Worm (Caenorhabditis elegans) whole organism, early embryonic: ENCODE results near the gene T10B10.4.

Source experiments
- aly-1 ChIP-seq: sonication (generic microtip); optimal IDR thresholded peaks from 2 replicates; lab custom pipeline; 2016; ENCODE audit warnings: missing genetic modification characterization, missing compliant biosample characterization
- ama-1 ChIP-seq: fragments of 150-350 bp; optimal IDR thresholded peaks from 2 replicates; lab custom pipeline; 2014
- hmbx-1 ChIP-seq: sonication (generic microtip); optimal IDR thresholded peaks from 2 replicates; lab custom pipeline; 2016; ENCODE audit warnings: mild to moderate bottlenecking, missing genetic modification characterization, missing compliant biosample characterization
- hmg-4 ChIP-seq: fragments of 200-800 bp; sonication (Bioruptor generic); optimal IDR thresholded peaks from 2 replicates; lab custom pipeline; 2018; ENCODE audit warnings: mild to moderate bottlenecking, missing genetic modification characterization, missing compliant biosample characterization
- scrt-1 ChIP-seq: fragments of 200-800 bp; sonication (Bioruptor generic); IDR thresholded peaks from 2 replicates; pipeline ENCODE4 v1.3.6; 2022; ENCODE audit warnings: missing genetic modification characterization, missing compliant biosample characterization
- tbx-11 ChIP-seq: fragments of 200-800 bp; sonication (Bioruptor generic); IDR thresholded peaks from 2 replicates; pipeline ENCODE4 v1.3.6; 2022; ENCODE audit warnings: missing genetic modification characterization, missing compliant biosample characterization

DNA sequence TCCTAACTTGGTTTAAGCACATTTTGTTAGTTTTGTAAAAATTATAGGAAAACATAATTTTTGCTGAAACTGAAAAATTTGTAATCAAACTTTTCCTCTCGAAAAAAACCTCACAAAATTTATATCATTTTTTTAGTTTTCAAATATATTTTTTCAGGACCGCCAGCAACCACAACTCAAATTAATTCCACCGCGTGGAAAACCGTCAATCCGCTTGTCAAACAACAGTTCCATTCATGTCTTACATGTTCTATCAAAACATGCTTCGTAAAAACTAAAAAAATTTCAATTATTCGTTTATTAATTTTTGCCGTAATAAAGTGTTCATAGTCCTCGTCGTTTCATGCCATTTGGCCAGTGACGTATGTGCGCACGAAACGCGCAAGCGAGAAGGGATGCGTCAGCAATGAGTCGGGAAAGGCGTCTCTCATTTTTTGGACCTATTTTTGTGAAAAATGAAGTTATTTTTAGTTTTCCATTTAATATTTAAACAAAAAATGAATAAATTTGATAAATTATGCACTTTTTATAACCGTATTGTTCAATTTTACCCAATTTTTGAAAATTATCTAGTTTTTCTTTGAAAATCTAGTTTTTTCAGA is 16.5 kb upstream of the T10B10.4 start, which contains the start of gene ucr-2.2:
- TF ChIP-seq ama-1 (lab: Kevin White, UChicago) (no peak), tbx-11 (GFP tag; lab: Robert Waterston, UW) (0 out of 2 replicates have a peak, but pooled peaks have one; percentile 40), hmbx-1 (tag; lab: Kevin White, UChicago) (no peak), aly-1 (tag; lab: Kevin White, UChicago) (no peak), hmg-4 (no peak), scrt-1 (GFP tag; lab: Robert Waterston, UW) (no peak)
